Fruit fly (Drosophila melanogaster) Kc167 (cell line): Measurements from ENCODE around the gene EMC2B.

Experiments used
- Myc ChIP-seq: fragments of >200 bp; optimal IDR thresholded peaks from 2 replicates; lab custom pipeline; 2017; ENCODE audit warnings: missing external identifiers
- Sin3A ChIP-seq: fragments of >200 bp; optimal IDR thresholded peaks from 2 replicates; lab custom pipeline; 2018; ENCODE audit warnings: missing external identifiers
- h ChIP-seq: fragments of >200 bp; optimal IDR thresholded peaks from 3 replicates; lab custom pipeline; 2018; ENCODE audit warnings: missing external identifiers
- insv ChIP-seq: fragments of >200 bp; optimal IDR thresholded peaks from 3 replicates; lab custom pipeline; 2018; ENCODE audit warnings: missing external identifiers
- psq ChIP-seq: fragments of >200 bp; optimal IDR thresholded peaks from 2 replicates; lab custom pipeline; 2017; ENCODE audit warnings: missing external identifiers
- ttk ChIP-seq: sonication (Bioruptor generic); optimal IDR thresholded peaks from 2 replicates; lab custom pipeline; 2017; ENCODE audit warnings: missing external identifiers

Gene EMC2B

DNA sequence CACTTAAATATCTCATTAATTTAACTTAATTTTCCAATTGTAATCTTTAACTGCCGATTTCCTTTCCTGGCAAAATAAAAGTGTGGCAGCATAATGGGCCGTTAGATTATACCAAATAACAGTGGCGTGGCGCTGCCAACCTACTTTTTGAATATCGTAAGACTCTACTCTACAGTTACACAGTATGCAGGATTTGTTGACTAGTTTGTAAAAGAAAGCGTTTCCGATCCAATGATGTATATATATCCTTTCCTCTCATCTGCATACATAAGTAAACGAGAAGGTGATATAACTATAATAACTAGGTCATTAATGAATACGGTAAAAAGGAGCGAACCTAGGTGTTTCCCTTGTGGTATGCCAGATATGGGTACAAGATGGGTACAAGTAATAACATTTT is at the start of gene EMC2B:
Gene EMC2B (minus strand): TSS at position 98 of the 400 bp plus-strand sequence.
- TF ChIP-seq ttk (lab: Kevin White, UChicago) (no peak), Myc (lab: Kevin White, UChicago) (no peak), psq (no peak), h (lab: Kevin White, UChicago) (no peak), Sin3A (lab: Kevin White, UChicago) (no peak), insv (lab: Kevin White, UChicago) (no peak)

DNA sequence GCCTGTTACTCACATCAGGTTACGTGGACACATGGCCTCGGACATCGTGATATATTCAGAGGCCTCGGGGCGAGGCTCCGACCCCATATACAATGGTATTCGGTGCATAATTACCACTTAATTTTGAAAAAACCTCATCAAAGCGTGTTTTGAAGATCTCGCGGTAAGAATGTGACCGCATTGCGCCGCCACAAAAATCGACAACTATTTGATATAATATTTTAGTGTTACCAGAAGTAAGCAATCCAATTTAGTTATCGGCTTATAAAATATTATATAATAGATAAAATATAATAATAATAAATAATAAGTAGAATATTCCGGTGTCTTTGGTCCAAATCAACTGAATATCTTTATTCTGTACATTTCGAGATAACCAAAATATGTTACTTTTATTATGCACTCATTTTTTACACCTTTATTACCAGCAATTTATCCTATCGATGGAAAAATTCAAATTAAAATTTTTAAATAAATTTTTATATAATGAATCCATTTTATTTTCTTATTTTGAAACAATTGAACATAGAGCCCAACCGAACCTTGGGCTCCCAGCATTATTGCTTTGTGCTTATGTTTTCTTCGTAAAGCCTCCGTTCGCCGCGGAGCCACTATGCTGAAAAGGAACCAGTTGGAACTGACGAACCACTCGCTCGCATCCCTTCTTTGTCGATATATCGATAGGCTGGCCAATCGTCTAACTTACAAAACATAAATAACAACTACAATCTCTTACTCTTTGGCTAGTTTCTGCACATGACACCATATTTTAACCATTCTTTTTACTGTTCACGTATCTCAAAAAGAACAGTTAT is 48.5 kb upstream of the EMC2B start, which contains the start of the genes CG18213 and Trm7-32:
Gene CG18213 (minus strand): TSS at position 211 of the 815 bp plus-strand sequence.
Gene Trm7-32 (plus strand): TSS at position 690 of the 815 bp plus-strand sequence.
- TF ChIP-seq psq: no peak
- no peak for TF ChIP-seq h (lab: Kevin White, UChicago)
- TF ChIP-seq Sin3A (lab: Kevin White, UChicago): no peak
- no peak for TF ChIP-seq ttk (lab: Kevin White, UChicago)
- TF ChIP-seq insv (lab: Kevin White, UChicago): no peak
- no peak for TF ChIP-seq Myc (lab: Kevin White, UChicago)

DNA sequence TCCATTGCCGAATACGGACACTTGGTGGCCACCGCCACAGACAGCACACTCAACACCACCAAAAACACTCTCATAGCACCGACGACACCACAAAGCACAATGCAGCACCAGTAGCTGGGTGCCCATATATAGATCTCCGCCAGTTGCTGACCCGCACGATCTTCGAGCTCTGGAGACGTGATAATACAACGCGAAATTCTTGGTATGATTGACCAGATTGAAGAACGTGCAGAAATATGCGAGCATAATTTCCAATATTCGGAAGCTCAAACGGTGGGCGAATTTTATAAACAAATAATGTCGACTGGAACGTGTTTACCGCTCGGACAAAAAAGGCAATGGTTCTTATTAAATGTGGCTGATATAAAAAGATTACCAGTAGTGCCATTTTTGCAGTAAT is 44.3 kb upstream of the EMC2B start, which contains the start of gene CG4009:
Gene CG4009 (minus strand): TSS at position 101 of the 400 bp plus-strand sequence.
- TF ChIP-seq Myc (lab: Kevin White, UChicago) (no peak), psq (no peak), h (lab: Kevin White, UChicago) (no peak), Sin3A (lab: Kevin White, UChicago) (no peak), insv (lab: Kevin White, UChicago) (no peak), ttk (lab: Kevin White, UChicago) (no peak)

dm6 chr3R:17031502-17031901 is 39.8 kb upstream of the EMC2B start, which contains the start of gene CG31268:
TSS of gene CG31268 (plus strand) at chr3R:17031802.
- TF ChIP-seq Sin3A (lab: Kevin White, UChicago) (no peak), psq (no peak), Myc (lab: Kevin White, UChicago) (no peak), insv (lab: Kevin White, UChicago) (no peak), h (lab: Kevin White, UChicago) (no peak), ttk (lab: Kevin White, UChicago) (no peak)

- no peak for TF ChIP-seq ttk (lab: Kevin White, UChicago)
- TF ChIP-seq insv (lab: Kevin White, UChicago): no peak
- TF ChIP-seq h (lab: Kevin White, UChicago): no peak
- TF ChIP-seq Sin3A (lab: Kevin White, UChicago): no peak
- no peak for TF ChIP-seq Myc (lab: Kevin White, UChicago)
- no peak for TF ChIP-seq psq
These were observed 38.1 kb upstream of the EMC2B start for dm6 chr3R:17029796-17030195.

dm6 chr3R:17028393-17028792 is 36.7 kb upstream of the EMC2B start, which contains the start of gene CG5225:
TSS of gene CG5225 (plus strand) at chr3R:17028693.
- TF ChIP-seq insv (lab: Kevin White, UChicago) (no peak), h (lab: Kevin White, UChicago) (no peak), Sin3A (lab: Kevin White, UChicago) (no peak), ttk (lab: Kevin White, UChicago) (no peak), psq (no peak), Myc (lab: Kevin White, UChicago) (no peak)

DNA sequence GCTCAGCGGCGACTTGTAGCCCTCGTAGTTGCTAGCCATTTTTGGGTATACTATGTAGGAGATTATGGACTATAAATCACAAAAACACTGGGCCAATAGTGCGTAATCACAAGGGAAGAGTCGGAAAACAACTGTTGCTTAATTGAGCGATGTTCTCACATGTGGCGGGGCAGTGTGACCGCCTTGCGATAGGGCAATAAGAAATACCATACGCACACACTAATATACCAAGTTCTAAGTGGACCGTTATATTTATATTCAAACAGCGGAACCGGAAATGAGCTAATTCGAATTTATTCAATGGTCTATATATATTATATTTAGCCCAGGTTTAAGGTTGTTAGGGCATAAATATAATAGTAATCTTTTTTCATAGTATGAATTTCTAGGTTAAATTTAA is 29.3 kb upstream of the EMC2B start, which contains the start of gene Adsl:
Gene Adsl (minus strand): TSS at position 165 of the 400 bp plus-strand sequence.
- no peak for TF ChIP-seq h (lab: Kevin White, UChicago)
- no peak for TF ChIP-seq psq
- no peak for TF ChIP-seq insv (lab: Kevin White, UChicago)
- no peak for TF ChIP-seq Myc (lab: Kevin White, UChicago)

DNA sequence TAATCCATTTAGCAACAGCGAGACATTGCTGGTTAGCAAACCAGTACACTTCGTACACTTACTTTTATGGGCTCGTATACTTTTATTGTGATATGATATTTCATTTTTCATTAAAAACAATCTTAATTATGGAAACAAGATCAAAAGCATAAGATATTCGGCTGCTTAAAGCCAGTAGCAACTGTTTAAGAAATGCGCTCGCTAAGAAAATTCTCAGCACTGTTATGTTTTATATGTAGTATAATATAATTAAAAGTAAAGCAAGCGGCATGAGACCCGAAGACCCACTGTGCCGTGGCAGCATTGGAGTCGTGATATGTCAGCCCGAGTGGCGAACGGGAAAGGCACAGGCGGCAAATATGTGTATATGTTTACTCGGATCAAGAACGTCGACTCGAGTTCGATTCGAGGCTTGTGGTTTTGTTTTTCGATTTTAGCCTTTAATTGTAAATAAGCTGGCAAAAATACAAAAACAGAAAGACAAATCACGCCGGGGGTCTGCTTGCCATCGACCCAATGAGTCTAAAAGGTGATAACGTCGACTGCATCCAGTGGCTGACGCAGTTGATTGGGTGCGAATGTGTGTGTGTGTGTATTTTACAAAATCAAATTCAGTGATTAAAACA is 27.3 kb upstream of the EMC2B start:
- TF ChIP-seq insv (lab: Kevin White, UChicago): no peak
- no peak for TF ChIP-seq Sin3A (lab: Kevin White, UChicago)
- no peak for TF ChIP-seq ttk (lab: Kevin White, UChicago)
- no peak for TF ChIP-seq h (lab: Kevin White, UChicago)
- no peak for TF ChIP-seq Myc (lab: Kevin White, UChicago)
- TF ChIP-seq psq: no peak

dm6 chr3R:17016193-17016592 is 24.5 kb upstream of the EMC2B start:
- no peak for TF ChIP-seq ttk (lab: Kevin White, UChicago)
- TF ChIP-seq insv (lab: Kevin White, UChicago): no peak
- TF ChIP-seq Sin3A (lab: Kevin White, UChicago): no peak
- TF ChIP-seq psq: no peak
- TF ChIP-seq h (lab: Kevin White, UChicago): no peak
- no peak for TF ChIP-seq Myc (lab: Kevin White, UChicago)

dm6 chr3R:17014276-17014675 is 22.6 kb upstream of the EMC2B start, which contains the start of gene Pxd:
TSS of gene Pxd (plus strand) at chr3R:17014576.
- no peak for TF ChIP-seq Sin3A (lab: Kevin White, UChicago)

- TF ChIP-seq Myc (lab: Kevin White, UChicago) (no peak), insv (lab: Kevin White, UChicago) (no peak), Sin3A (lab: Kevin White, UChicago) (no peak), psq (no peak), h (lab: Kevin White, UChicago) (no peak)
These were observed 17.0 kb upstream of the EMC2B start for dm6 chr3R:17008675-17009022.
